Worm (Caenorhabditis elegans): Measurements from ENCODE around the gene F20H11.1.

The F20H11.1 gene

DNA sequence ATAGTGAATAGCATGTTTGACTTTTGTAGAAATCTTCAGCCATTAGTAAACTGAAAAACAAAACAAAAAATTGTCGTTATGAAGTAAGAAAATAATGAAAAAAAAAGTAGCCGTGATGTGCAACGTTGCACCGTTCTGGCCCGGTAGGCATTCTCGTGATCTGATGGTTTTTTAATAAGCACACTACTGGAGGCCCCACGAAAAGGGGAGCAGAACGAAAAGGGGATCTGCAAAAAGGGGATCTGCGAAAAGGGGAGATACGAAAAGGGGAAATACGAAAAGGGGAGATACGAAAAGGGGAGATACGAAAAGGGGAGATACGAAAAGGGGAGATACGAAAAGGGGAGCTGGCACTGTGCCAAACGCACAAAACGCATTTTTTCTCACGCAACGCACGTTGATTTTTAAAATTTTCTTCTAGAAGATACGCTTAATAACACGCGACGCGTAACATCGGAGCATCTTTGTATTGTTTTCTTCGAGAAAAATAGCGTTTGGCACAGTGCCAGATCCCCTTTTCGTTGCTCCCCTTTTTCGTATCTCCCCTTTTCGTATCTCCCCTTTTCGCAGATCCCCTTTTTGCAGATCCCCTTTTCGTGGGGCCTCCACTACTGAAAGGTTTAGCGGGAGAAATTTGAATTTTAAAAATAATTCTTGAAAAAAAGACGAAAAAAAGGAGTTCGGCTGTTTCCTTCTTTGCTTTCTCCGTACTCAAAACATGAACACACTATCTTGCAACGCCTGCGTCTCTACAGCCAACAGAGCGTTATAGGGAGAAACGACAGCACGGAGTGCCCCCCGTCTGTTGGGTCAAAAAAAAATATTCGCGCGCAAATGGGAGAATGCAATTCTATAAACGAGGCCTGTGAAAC is 40.6 kb downstream of the F20H11.1 start, which contains the start of gene C09E7.7:
C09E7.7 (minus strand) TSS at position 57 of the 872 bp plus-strand sequence.
- TF ChIP-seq tbx-37 (GFP tag; conservative IDR thresholded peaks at IDR 0.05) (peak; percentile 74), tbx-11 (GFP tag; IDR thresholded peaks at IDR 0.05) (peak; percentile 24; the same call in 1 of the 2 replicates), ets-7 (tag; optimal IDR thresholded peaks at IDR 0.05) (peak; percentile 50), hmg-4 (GFP tag; optimal IDR thresholded peaks at IDR 0.05) (peak; percentile 39), sea-1 (GFP tag; conservative IDR thresholded peaks at IDR 0.05) (peak; percentile 71), aly-1 (tag; optimal IDR thresholded peaks at IDR 0.05) (peak; percentile 73), pes-1 (GFP tag; IDR thresholded peaks at IDR 0.05) (peak; percentile 60)
